Fruit fly (Drosophila melanogaster) whole organism, wandering third instar larva: ENCODE results near the gene CG9673.
A peak's percentile ranks its signal among the peaks of the same experiment; 100 is the strongest.

ENCODE experiments used
- Abd-B ChIP-seq: fragments of >200 bp; optimal IDR thresholded peaks from 2 replicates; lab custom pipeline; 2017; ENCODE audit warnings: missing biosample characterization, missing genetic modification characterization
- CG32264 ChIP-seq: fragments of 200-800 bp; sonication (Bioruptor generic); optimal IDR thresholded peaks from 2 replicates; lab custom pipeline; 2016; ENCODE audit warnings: missing biosample characterization, missing genetic modification characterization
- CG9705 ChIP-seq: fragments of 200-800 bp; sonication (Bioruptor generic); optimal IDR thresholded peaks from 2 replicates; lab custom pipeline; 2018; ENCODE audit warnings: missing biosample characterization, mild to moderate bottlenecking, missing genetic modification characterization
- CrebA ChIP-seq: fragments of 200-800 bp; sonication (Bioruptor generic); optimal IDR thresholded peaks from 2 replicates; lab custom pipeline; 2016; ENCODE audit warnings: missing biosample characterization, mild to moderate bottlenecking, missing genetic modification characterization, borderline replicate concordance
- Dfd ChIP-seq: fragments of >200 bp; optimal IDR thresholded peaks from 2 replicates; lab custom pipeline; 2017; ENCODE audit warnings: missing biosample characterization, missing genetic modification characterization
- Dif ChIP-seq: fragments of 200-275, 200-300 bp; sonication (Bioruptor generic); optimal IDR thresholded peaks from 2 replicates; lab custom pipeline; 2018; ENCODE audit warnings: missing biosample characterization, missing genetic modification characterization; ENCODE audit not compliant: partially characterized antibody
- GATAd ChIP-seq: sonication (Bioruptor generic); optimal IDR thresholded peaks from 2 replicates; lab custom pipeline; 2016; ENCODE audit warnings: missing biosample characterization, missing genetic modification characterization
- HLH106 ChIP-seq: fragments of 200-800 bp; optimal IDR thresholded peaks from 3 replicates; lab custom pipeline; 2019; ENCODE audit warnings: missing biosample characterization, mild to moderate bottlenecking, missing genetic modification characterization, moderate library complexity
- Hnf4 ChIP-seq: fragments of 200-800 bp; sonication (Bioruptor generic); optimal IDR thresholded peaks from 2 replicates; lab custom pipeline; 2016; ENCODE audit warnings: missing biosample characterization, mild to moderate bottlenecking, missing genetic modification characterization
- Hr78 ChIP-seq: fragments of >200 bp; optimal IDR thresholded peaks from 2 replicates; lab custom pipeline; 2017; ENCODE audit warnings: missing biosample characterization, missing genetic modification characterization
- Hr83 ChIP-seq: fragments of 200-300 bp; sonication (Bioruptor generic); optimal IDR thresholded peaks from 2 replicates; lab custom pipeline; 2016; ENCODE audit warnings: missing biosample characterization, mild to moderate bottlenecking, missing genetic modification characterization, moderate library complexity; ENCODE audit not compliant: poor library complexity, severe bottlenecking
- Jra ChIP-seq: sonication (Bioruptor generic); optimal IDR thresholded peaks from 2 replicates; lab custom pipeline; 2016; ENCODE audit warnings: missing biosample characterization, missing genetic modification characterization
- Mio ChIP-seq: sonication (Bioruptor generic); optimal IDR thresholded peaks from 2 replicates; lab custom pipeline; 2016; ENCODE audit warnings: missing biosample characterization, missing genetic modification characterization
- Myc ChIP-seq: fragments of >200 bp; optimal IDR thresholded peaks from 2 replicates; lab custom pipeline; 2017
- N ChIP-seq: fragments of >200 bp; optimal IDR thresholded peaks from 2 replicates; lab custom pipeline; 2018; ENCODE audit warnings: missing biosample characterization, missing external identifiers, missing genetic modification characterization
- OdsH ChIP-seq: fragments of 200-800 bp; sonication (Bioruptor generic); optimal IDR thresholded peaks from 2 replicates; lab custom pipeline; 2016; ENCODE audit warnings: missing biosample characterization, mild to moderate bottlenecking, missing genetic modification characterization
- Rel ChIP-seq, 2 experiments: fragments of 200-800 bp; sonication (Bioruptor generic) in 1 of 2; optimal IDR thresholded peaks; 2 replicates in 1 of 2; 3 replicates in 1 of 2; lab custom pipeline; 2016 to 2019; ENCODE audit warnings: mild to moderate bottlenecking in 2 of 2, missing biosample characterization in 2 of 2, missing genetic modification characterization in 2 of 2, moderate library complexity in 1 of 2
- Sp1 ChIP-seq: fragments of 200-800 bp; sonication (Bioruptor generic); optimal IDR thresholded peaks from 3 replicates; lab custom pipeline; 2019; ENCODE audit warnings: missing biosample characterization, mild to moderate bottlenecking, missing genetic modification characterization, moderate library complexity
- Vsx2 ChIP-seq: fragments of 200-300, 225-300 bp; sonication (Bioruptor generic); optimal IDR thresholded peaks from 2 replicates; lab custom pipeline; 2018; ENCODE audit warnings: missing biosample characterization, missing genetic modification characterization; ENCODE audit not compliant: partially characterized antibody
- br ChIP-seq: fragments of 200-800 bp; sonication (Bioruptor generic); optimal IDR thresholded peaks from 2 replicates; lab custom pipeline; 2016; ENCODE audit warnings: missing biosample characterization, missing genetic modification characterization
- brk ChIP-seq: fragments of 200-800 bp; sonication (Bioruptor generic); optimal IDR thresholded peaks from 2 replicates; lab custom pipeline; 2016; ENCODE audit warnings: missing biosample characterization, mild to moderate bottlenecking, missing genetic modification characterization
- dl ChIP-seq, 2 experiments: fragments of 175-275, 200-275 bp in 1 of 2; fragments of 200-275 bp in 1 of 2; sonication (Bioruptor generic); optimal IDR thresholded peaks; lab custom pipeline; 2018; ENCODE audit warnings: mild to moderate bottlenecking in 2 of 2, missing biosample characterization in 2 of 2, missing genetic modification characterization in 2 of 2, moderate library complexity in 2 of 2; ENCODE audit not compliant: partially characterized antibody in 2 of 2, insufficient read depth in 1 of 2
- dmrt93B ChIP-seq: fragments of 200-800 bp; sonication (Bioruptor generic); optimal IDR thresholded peaks from 2 replicates; lab custom pipeline; 2018; ENCODE audit warnings: missing biosample characterization, mild to moderate bottlenecking, missing genetic modification characterization
- dsf ChIP-seq: sonication (Bioruptor generic); optimal IDR thresholded peaks from 2 replicates; lab custom pipeline; 2016; ENCODE audit warnings: missing biosample characterization, missing genetic modification characterization, borderline replicate concordance
- ey ChIP-seq: fragments of 200-800 bp; sonication (Bioruptor generic); optimal IDR thresholded peaks from 2 replicates; lab custom pipeline; 2016; ENCODE audit warnings: missing biosample characterization, missing genetic modification characterization
- foxo ChIP-seq, 2 experiments: fragments of 200-800 bp; sonication (Bioruptor generic); optimal IDR thresholded peaks; 2 replicates in 1 of 2; 3 replicates in 1 of 2; lab custom pipeline; 2016 to 2017; ENCODE audit warnings: missing biosample characterization in 2 of 2, missing genetic modification characterization in 2 of 2
- fru ChIP-seq: fragments of 200-800 bp; sonication (Bioruptor generic); optimal IDR thresholded peaks from 3 replicates; lab custom pipeline; 2016; ENCODE audit warnings: missing biosample characterization, mild to moderate bottlenecking, missing genetic modification characterization
- h ChIP-seq: fragments of 200-800 bp; sonication (Bioruptor generic); optimal IDR thresholded peaks from 3 replicates; lab custom pipeline; 2016; ENCODE audit warnings: missing biosample characterization, mild to moderate bottlenecking, missing genetic modification characterization
- jim ChIP-seq: fragments of 175-275, 200-325 bp; sonication (Bioruptor generic); optimal IDR thresholded peaks from 2 replicates; lab custom pipeline; 2016; ENCODE audit warnings: missing biosample characterization, mild to moderate bottlenecking, missing genetic modification characterization
- lola ChIP-seq: fragments of >200 bp; optimal IDR thresholded peaks from 2 replicates; lab custom pipeline; 2017; ENCODE audit warnings: missing biosample characterization, missing genetic modification characterization
- pan ChIP-seq: fragments of >200 bp; optimal IDR thresholded peaks from 2 replicates; lab custom pipeline; 2017
- psq ChIP-seq: fragments of 200-800 bp; sonication (Bioruptor generic); optimal IDR thresholded peaks from 3 replicates; lab custom pipeline; 2017; ENCODE audit warnings: missing biosample characterization, mild to moderate bottlenecking, missing genetic modification characterization, moderate library complexity
- rgr ChIP-seq: fragments of 200-800 bp; sonication (Bioruptor generic); optimal IDR thresholded peaks from 3 replicates; lab custom pipeline; 2016; ENCODE audit warnings: missing biosample characterization, mild to moderate bottlenecking, missing genetic modification characterization
- sage ChIP-seq: fragments of 200-800 bp; sonication (Bioruptor generic); optimal IDR thresholded peaks from 2 replicates; lab custom pipeline; 2016; ENCODE audit warnings: missing biosample characterization, mild to moderate bottlenecking, missing genetic modification characterization
- sv ChIP-seq: fragments of 200-800 bp; sonication (Bioruptor generic); optimal IDR thresholded peaks from 3 replicates; lab custom pipeline; 2016; ENCODE audit warnings: missing biosample characterization, missing genetic modification characterization
- tai ChIP-seq: sonication (Bioruptor generic); optimal IDR thresholded peaks from 2 replicates; lab custom pipeline; 2016; ENCODE audit warnings: missing biosample characterization, missing genetic modification characterization
- usp ChIP-seq: fragments of >200 bp; optimal IDR thresholded peaks from 2 replicates; lab custom pipeline; 2017; ENCODE audit warnings: missing biosample characterization, missing genetic modification characterization
- woc ChIP-seq: sonication (Bioruptor generic); optimal IDR thresholded peaks from 2 replicates; lab custom pipeline; 2016; ENCODE audit warnings: missing biosample characterization, mild to moderate bottlenecking, missing genetic modification characterization

Gene CG9673

dm6 chrX:16692325-16692724 lies 11.4 kb downstream of the CG9673 start:
- TF ChIP-seq tai (GFP tag; lab: Kevin White, UChicago) (no peak), foxo (GFP tag; optimal IDR thresholded peaks at IDR 0.05; lab: Kevin White, UChicago) (peak in 1 of 2 experiments; percentile 4)

DNA sequence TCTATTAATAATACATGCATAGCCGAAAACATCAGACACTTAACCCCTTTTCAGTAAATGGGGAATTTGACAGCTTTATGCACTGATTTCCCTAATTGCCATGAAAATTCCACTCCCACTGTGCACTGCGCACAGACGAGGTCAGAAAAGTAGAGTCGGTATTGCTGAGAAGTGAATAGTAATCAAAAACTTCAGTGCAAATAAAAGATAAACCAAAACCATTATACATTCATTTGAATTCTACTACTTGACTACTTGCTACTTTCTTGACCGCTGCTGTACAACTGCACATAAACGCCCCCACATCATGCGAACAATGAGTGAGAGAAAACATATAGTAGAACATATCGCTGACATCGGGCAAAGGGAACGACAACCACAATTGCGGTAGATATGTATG lies 12.2 kb downstream of the CG9673 start:
- TF ChIP-seq pan (lab: Kevin White, UChicago) = no peak
- TF ChIP-seq Hnf4 = peak; percentile 38
- no peak for TF ChIP-seq Dif (GFP tag; lab: Kevin White, UChicago)
- TF ChIP-seq OdsH (GFP tag; lab: Kevin White, UChicago) = peak; percentile 54
- TF ChIP-seq br (GFP tag; lab: Kevin White, UChicago) = peak; percentile 49
- TF ChIP-seq Myc = no peak
- TF ChIP-seq usp = no peak
- TF ChIP-seq lola = no peak
- TF ChIP-seq sv = peak; percentile 57
- no peak for TF ChIP-seq Dfd
- no peak for TF ChIP-seq GATAd (GFP tag; lab: Kevin White, UChicago)
- TF ChIP-seq N (GFP tag; lab: Kevin White, UChicago) = no peak
- no peak for TF ChIP-seq Jra
- peak; percentile 59 for TF ChIP-seq fru (GFP tag; lab: Kevin White, UChicago)
- TF ChIP-seq Abd-B (GFP tag; lab: Kevin White, UChicago) = no peak
- no peak for TF ChIP-seq CG32264 (GFP tag; lab: Kevin White, UChicago)
- TF ChIP-seq Rel (GFP tag; optimal IDR thresholded peaks at IDR 0.05; lab: Kevin White, UChicago) = no peak
- TF ChIP-seq Rel (tag; optimal IDR thresholded peaks at IDR 0.05; lab: Kevin White, UChicago) = no peak
- peak; percentile 74 for TF ChIP-seq rgr
- TF ChIP-seq woc (GFP tag; lab: Kevin White, UChicago) = peak; percentile 7
- no peak for TF ChIP-seq Hr83 (GFP tag; lab: Kevin White, UChicago)
- TF ChIP-seq foxo (GFP tag; optimal IDR thresholded peaks at IDR 0.05; lab: Kevin White, UChicago) = peak in 1 of 2 experiments; percentile 67
- no peak for TF ChIP-seq sage (GFP tag; lab: Kevin White, UChicago)
- no peak for TF ChIP-seq Vsx2
- peak; percentile 20 for TF ChIP-seq Sp1 (GFP tag; lab: Kevin White, UChicago)
- no peak for TF ChIP-seq dsf
- no peak for TF ChIP-seq CrebA (GFP tag; lab: Kevin White, UChicago)
- peak; percentile 2 for TF ChIP-seq CG9705 (GFP tag; lab: Kevin White, UChicago)
- no peak for TF ChIP-seq brk
- TF ChIP-seq ey (GFP tag; lab: Kevin White, UChicago) = peak; percentile 61
- peak; percentile 61 for TF ChIP-seq HLH106 (tag; lab: Kevin White, UChicago)
- peak; percentile 28 for TF ChIP-seq dmrt93B (GFP tag; lab: Kevin White, UChicago)
- no peak for TF ChIP-seq tai (GFP tag; lab: Kevin White, UChicago)
- peak; percentile 24 for TF ChIP-seq psq (GFP tag; lab: Kevin White, UChicago)
- no peak for TF ChIP-seq Hr78 (GFP tag; lab: Kevin White, UChicago)
- no peak for TF ChIP-seq jim (GFP tag; lab: Kevin White, UChicago)
- TF ChIP-seq h (GFP tag; lab: Kevin White, UChicago) = peak; percentile 68
- TF ChIP-seq dl (GFP tag; optimal IDR thresholded peaks at IDR 0.05; lab: Kevin White, UChicago; ENCODE audit: insufficient read depth in 1 of 2, partially characterized antibody in 2 of 2) = no peak
- no peak for TF ChIP-seq Mio

- TF ChIP-seq woc (GFP tag; lab: Kevin White, UChicago) (no peak), rgr (no peak), dmrt93B (GFP tag; lab: Kevin White, UChicago) (no peak), CG9705 (GFP tag; lab: Kevin White, UChicago) (no peak), Rel (GFP tag; optimal IDR thresholded peaks at IDR 0.05; lab: Kevin White, UChicago) (no peak), Rel (tag; optimal IDR thresholded peaks at IDR 0.05; lab: Kevin White, UChicago) (no peak), usp (no peak), lola (no peak), Myc (no peak), HLH106 (tag; lab: Kevin White, UChicago) (no peak), Hnf4 (no peak), tai (GFP tag; lab: Kevin White, UChicago) (no peak), Dfd (no peak), OdsH (GFP tag; lab: Kevin White, UChicago) (no peak), Vsx2 (no peak), Dif (GFP tag; lab: Kevin White, UChicago) (no peak), fru (GFP tag; lab: Kevin White, UChicago) (no peak), Sp1 (GFP tag; lab: Kevin White, UChicago) (no peak), ey (GFP tag; lab: Kevin White, UChicago) (no peak), CG32264 (GFP tag; lab: Kevin White, UChicago) (no peak)
Measured at dm6 chrX:16690499-16690898, 13.2 kb downstream of the CG9673 start.
